Worm (Caenorhabditis elegans): ENCODE measurements around the gene srw-2.

The srw-2 gene

DNA sequence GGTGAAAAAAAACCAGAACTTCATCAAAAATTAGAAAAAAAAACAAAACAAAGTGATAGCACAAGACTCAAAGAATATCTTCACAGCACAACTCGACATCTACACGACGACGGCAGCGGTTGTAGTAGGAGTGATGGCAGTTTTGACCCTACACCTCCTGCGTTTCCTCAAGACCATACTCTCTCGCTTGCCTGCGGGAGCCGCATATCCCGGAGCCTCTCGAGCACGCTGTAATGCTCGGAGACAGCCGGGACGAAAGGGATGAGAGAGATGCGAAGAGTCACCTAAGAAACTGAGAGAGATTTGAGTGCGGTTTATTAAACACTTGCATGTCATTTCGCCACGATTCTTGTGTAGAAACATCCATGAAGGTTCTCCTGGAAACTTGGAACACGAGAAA is 21.2 kb upstream of the srw-2 start:
- no peak for TF ChIP-seq scrt-1 (GFP tag; IDR thresholded peaks at IDR 0.05)
- no peak for TF ChIP-seq sea-1 (GFP tag; conservative IDR thresholded peaks at IDR 0.05)
- no peak for TF ChIP-seq hmbx-1 (tag; optimal IDR thresholded peaks at IDR 0.05)
- no peak for TF ChIP-seq flt-1 (GFP tag; IDR thresholded peaks at IDR 0.05)
- TF ChIP-seq aly-1 (tag; optimal IDR thresholded peaks at IDR 0.05): no peak
- no peak for TF ChIP-seq ama-1 (optimal IDR thresholded peaks at IDR 0.05)
- TF ChIP-seq tbx-37 (GFP tag; conservative IDR thresholded peaks at IDR 0.05): no peak
- TF ChIP-seq pes-1 (GFP tag; IDR thresholded peaks at IDR 0.05): no peak
- TF ChIP-seq ceh-13 (GFP tag; optimal IDR thresholded peaks at IDR 0.05): no peak
- TF ChIP-seq hmg-4 (GFP tag; optimal IDR thresholded peaks at IDR 0.05): no peak
- TF ChIP-seq F13C5.2 (tag; optimal IDR thresholded peaks at IDR 0.05): no peak
- TF ChIP-seq hnd-1 (tag; optimal IDR thresholded peaks at IDR 0.05): no peak
- TF ChIP-seq tbx-11 (GFP tag; IDR thresholded peaks at IDR 0.05): no peak; the same call in 1 of the 2 replicates
- no peak for TF ChIP-seq B0310.2 (tag; optimal IDR thresholded peaks at IDR 0.05)
- TF ChIP-seq tra-4 (tag; optimal IDR thresholded peaks at IDR 0.05): no peak

DNA sequence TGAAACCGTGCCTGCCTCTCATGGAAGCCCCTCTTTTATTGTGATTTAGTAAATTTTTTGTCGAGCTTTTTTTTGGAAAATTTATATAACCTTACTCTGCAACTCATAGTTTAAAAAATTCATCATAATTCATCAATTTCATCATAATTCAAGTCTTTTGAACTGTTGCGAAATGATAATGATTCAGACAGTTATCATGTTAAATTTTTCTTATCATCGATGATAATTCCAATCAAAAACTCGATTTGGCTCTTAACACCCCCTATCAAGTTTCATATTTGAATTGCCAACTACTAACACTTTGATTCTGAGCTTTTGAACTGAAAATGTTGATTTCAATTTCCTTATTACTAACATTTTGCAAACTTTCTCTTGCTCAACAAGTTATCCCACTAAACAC is 20.5 kb upstream of the srw-2 start, which contains the start of gene F54E2.1:
TSS of gene F54E2.1 (plus strand) at position 235 of the 400 bp plus-strand sequence.
- TF ChIP-seq hnd-1 (tag; optimal IDR thresholded peaks at IDR 0.05) (no peak), sea-1 (GFP tag; conservative IDR thresholded peaks at IDR 0.05) (no peak), pes-1 (GFP tag; IDR thresholded peaks at IDR 0.05) (no peak), tbx-37 (GFP tag; conservative IDR thresholded peaks at IDR 0.05) (no peak), ets-7 (tag; optimal IDR thresholded peaks at IDR 0.05) (no peak), ceh-36 (tag; optimal IDR thresholded peaks at IDR 0.05) (no peak), hmbx-1 (tag; optimal IDR thresholded peaks at IDR 0.05) (no peak)

DNA sequence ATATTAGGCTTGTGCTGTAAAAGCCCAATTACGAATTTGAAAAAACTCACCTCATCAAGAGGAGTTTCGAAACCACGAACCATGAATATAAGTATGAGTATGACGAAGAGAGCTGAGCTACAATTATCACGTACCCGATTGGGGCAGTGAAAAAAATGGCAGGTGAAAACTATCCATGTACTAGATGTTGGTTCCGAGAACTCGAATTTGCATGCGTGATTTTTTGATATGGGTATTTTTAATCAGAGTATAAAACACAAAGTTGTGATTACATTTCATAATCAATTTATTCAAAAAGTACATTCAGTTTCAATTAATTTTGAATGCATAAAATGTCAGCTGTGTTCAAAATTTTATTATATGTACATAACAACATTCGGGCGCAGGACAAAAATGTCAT is 16.8 kb upstream of the srw-2 start, which contains the start of gene F54E2.9:
TSS of gene F54E2.9 (minus strand) at position 132 of the 400 bp plus-strand sequence.
- TF ChIP-seq F13C5.2 (tag; optimal IDR thresholded peaks at IDR 0.05): no peak
- no peak for TF ChIP-seq sea-1 (GFP tag; conservative IDR thresholded peaks at IDR 0.05)
- TF ChIP-seq hmbx-1 (tag; optimal IDR thresholded peaks at IDR 0.05): no peak
- no peak for TF ChIP-seq hnd-1 (tag; optimal IDR thresholded peaks at IDR 0.05)
- no peak for TF ChIP-seq ceh-13 (GFP tag; optimal IDR thresholded peaks at IDR 0.05)
- TF ChIP-seq tbx-11 (GFP tag; IDR thresholded peaks at IDR 0.05): no peak
- TF ChIP-seq ets-7 (tag; optimal IDR thresholded peaks at IDR 0.05): no peak
- TF ChIP-seq B0310.2 (tag; optimal IDR thresholded peaks at IDR 0.05): no peak

DNA sequence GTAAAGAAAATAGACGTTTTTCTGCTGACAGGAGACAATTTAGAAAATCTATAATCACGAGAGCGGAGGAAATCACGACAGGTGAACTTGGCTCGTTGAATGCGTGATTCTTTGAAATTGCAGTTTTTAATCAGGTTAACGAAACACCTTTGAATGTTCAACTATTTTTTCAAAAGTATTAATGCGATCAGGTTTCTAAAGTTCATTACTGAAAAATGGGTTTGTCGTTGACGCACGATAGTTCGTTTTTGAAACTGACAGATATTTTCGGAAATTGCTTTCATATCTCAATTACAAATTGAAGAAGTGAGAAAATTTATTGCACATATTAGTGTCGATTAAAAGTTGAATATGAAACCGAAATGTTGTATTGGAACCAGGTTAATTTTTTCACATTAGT is 14.7 kb upstream of the srw-2 start, which contains the start of gene F54E2.5:
TSS of gene F54E2.5 (minus strand) at position 101 of the 400 bp plus-strand sequence.
- TF ChIP-seq pes-1 (GFP tag; IDR thresholded peaks at IDR 0.05) (no peak), tra-4 (tag; optimal IDR thresholded peaks at IDR 0.05) (no peak), hmg-4 (GFP tag; optimal IDR thresholded peaks at IDR 0.05) (no peak)

DNA sequence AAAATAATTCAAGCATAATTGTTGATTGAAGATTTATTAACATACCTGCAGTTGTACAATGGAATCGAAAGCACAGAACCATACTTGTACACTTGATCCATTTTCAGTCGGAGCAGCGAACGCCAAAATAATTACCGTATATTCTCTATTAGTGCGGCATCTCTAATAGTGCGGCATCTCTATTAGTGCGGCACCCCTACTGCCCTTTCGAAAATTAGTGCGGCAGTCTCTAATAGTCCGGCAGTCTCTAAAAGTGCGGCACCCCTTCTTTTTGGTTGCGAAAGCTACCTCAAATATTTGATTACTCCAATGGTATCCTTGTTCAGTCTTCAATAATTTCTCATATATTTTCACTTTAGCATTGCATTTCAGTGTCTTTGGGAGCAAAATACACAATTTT is 12.6 kb upstream of the srw-2 start, which contains the start of gene srt-34:
TSS of gene srt-34 (minus strand) at position 101 of the 400 bp plus-strand sequence.
- TF ChIP-seq flt-1 (GFP tag; IDR thresholded peaks at IDR 0.05): no peak
- TF ChIP-seq ceh-36 (tag; optimal IDR thresholded peaks at IDR 0.05): no peak
- TF ChIP-seq hnd-1 (tag; optimal IDR thresholded peaks at IDR 0.05): no peak

DNA sequence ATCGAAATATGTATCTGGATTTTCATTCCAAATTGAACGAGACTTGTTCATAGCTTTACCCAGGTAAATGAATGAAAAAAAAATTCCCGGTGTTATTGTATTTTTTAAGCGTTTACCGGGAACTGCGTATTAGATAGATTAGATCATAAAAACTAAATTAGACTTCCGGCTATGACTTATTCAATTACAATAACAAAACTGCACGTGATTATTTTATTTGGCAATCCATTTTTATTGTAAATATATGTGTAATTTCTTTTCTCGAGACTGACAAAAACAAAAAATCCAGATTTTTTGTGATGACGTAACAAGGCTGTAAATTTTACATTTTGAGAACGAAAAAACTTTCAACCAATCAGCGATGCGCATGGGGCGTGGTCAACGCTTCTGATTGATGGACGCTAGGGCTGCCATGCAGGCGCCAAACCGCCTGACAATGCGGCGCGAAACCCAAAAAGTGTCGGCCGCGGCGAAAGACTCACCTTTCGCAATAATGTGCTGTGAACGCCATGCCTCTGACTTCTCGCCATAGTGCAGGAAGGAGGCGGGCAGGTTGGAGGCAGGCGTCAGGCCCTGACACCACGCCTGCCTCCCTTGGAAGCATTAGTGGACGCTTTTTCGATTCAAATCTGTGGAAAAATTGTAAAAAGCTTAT is 8.9 kb upstream of the srw-2 start, which contains the start of gene srh-36:
TSS of gene srh-36 (minus strand) at position 51 of the 655 bp plus-strand sequence.
- no peak for TF ChIP-seq tra-4 (tag; optimal IDR thresholded peaks at IDR 0.05)
- no peak for TF ChIP-seq B0310.2 (tag; optimal IDR thresholded peaks at IDR 0.05)

DNA sequence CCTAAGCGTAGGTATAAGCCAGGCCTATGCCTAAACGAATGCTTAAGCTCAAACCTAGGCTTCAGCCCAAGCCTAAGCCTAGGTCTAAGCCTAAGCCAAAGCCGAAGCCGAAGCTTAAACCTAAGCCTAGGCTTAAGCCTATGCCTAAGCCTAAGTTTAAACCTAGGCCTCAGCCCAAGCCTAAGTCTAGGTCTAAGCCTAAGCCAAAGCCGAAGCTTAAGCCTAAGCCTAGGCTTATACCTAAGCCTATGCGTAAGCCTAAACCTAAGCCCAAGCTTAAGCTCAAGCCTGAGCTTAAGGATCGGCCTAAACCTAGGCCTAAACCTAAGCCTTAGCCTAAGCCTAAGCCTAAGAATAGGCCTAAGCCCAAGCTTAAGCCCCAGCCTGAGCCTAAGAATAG is 4.7 kb upstream of the srw-2 start:
- no peak for TF ChIP-seq ceh-13 (GFP tag; optimal IDR thresholded peaks at IDR 0.05)
- TF ChIP-seq tbx-37 (GFP tag; conservative IDR thresholded peaks at IDR 0.05): no peak
- no peak for TF ChIP-seq pes-1 (GFP tag; IDR thresholded peaks at IDR 0.05)
- TF ChIP-seq ceh-36 (tag; optimal IDR thresholded peaks at IDR 0.05): peak; percentile 88
- no peak for TF ChIP-seq hnd-1 (tag; optimal IDR thresholded peaks at IDR 0.05)
- no peak for TF ChIP-seq tra-4 (tag; optimal IDR thresholded peaks at IDR 0.05)
- TF ChIP-seq aly-1 (tag; optimal IDR thresholded peaks at IDR 0.05): no peak
- TF ChIP-seq hmbx-1 (tag; optimal IDR thresholded peaks at IDR 0.05): no peak

DNA sequence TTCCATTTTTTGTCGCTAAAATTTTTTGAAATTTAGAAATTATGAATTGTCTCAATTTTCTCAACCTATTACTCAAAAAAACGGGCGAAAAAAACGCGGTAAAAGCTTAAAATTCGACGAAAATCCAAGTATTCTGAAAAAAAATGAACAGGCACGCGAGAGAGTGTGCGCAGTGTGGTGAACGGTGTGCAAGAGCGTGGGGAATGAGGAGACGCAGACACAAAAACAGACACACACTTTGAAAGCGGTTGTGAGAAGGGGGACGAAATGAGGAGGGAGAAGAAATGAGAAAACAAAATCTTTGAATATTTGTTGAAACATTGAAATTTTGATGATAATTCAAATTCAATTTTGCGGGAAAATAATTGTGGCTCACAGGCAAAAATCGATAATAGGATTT is 3.9 kb upstream of the srw-2 start, which contains the start of gene T03D3.5:
TSS of gene T03D3.5 (minus strand) at position 21 of the 400 bp plus-strand sequence.
- no peak for TF ChIP-seq scrt-1 (GFP tag; IDR thresholded peaks at IDR 0.05)
- no peak for TF ChIP-seq B0310.2 (tag; optimal IDR thresholded peaks at IDR 0.05)
- TF ChIP-seq sea-1 (GFP tag; conservative IDR thresholded peaks at IDR 0.05): no peak
- no peak for TF ChIP-seq F13C5.2 (tag; optimal IDR thresholded peaks at IDR 0.05)
- TF ChIP-seq ceh-36 (tag; optimal IDR thresholded peaks at IDR 0.05): no peak
- no peak for TF ChIP-seq tra-4 (tag; optimal IDR thresholded peaks at IDR 0.05)
- no peak for TF ChIP-seq ceh-13 (GFP tag; optimal IDR thresholded peaks at IDR 0.05)
- TF ChIP-seq aly-1 (tag; optimal IDR thresholded peaks at IDR 0.05): no peak
- TF ChIP-seq ets-7 (tag; optimal IDR thresholded peaks at IDR 0.05): no peak
- TF ChIP-seq flt-1 (GFP tag; IDR thresholded peaks at IDR 0.05): no peak
- no peak for TF ChIP-seq tbx-37 (GFP tag; conservative IDR thresholded peaks at IDR 0.05)
- TF ChIP-seq tbx-11 (GFP tag; IDR thresholded peaks at IDR 0.05): no peak
- no peak for TF ChIP-seq hmg-4 (GFP tag; optimal IDR thresholded peaks at IDR 0.05)
- no peak for TF ChIP-seq ama-1 (optimal IDR thresholded peaks at IDR 0.05)
- no peak for TF ChIP-seq pes-1 (GFP tag; IDR thresholded peaks at IDR 0.05)
- TF ChIP-seq hmbx-1 (tag; optimal IDR thresholded peaks at IDR 0.05): no peak

Data from whole organism, early embryonic.